Worm (Caenorhabditis elegans) whole organism, early embryonic: ENCODE results near the gene bub-3.

Source experiments
- F13C5.2 ChIP-seq: sonication (generic microtip); optimal IDR thresholded peaks from 2 replicates; lab custom pipeline; 2017; ENCODE audit warnings: mild to moderate bottlenecking, missing genetic modification characterization, inconsistent platforms, missing compliant biosample characterization
- tbx-37 ChIP-seq: fragments of 200-800 bp; sonication (Bioruptor generic); conservative IDR thresholded peaks from 2 replicates; pipeline ENCODE4 v1.3.6; 2022; ENCODE audit warnings: missing genetic modification reagents, missing genetic modification characterization, missing compliant biosample characterization
- tra-4 ChIP-seq: sonication (generic microtip); optimal IDR thresholded peaks from 2 replicates; lab custom pipeline; 2017; ENCODE audit warnings: missing genetic modification characterization, missing compliant biosample characterization

ce11 chrII:13736089-13736488 lies 10.2 kb downstream of the bub-3 start, which contains the start of gene R06B9.5:
- TF ChIP-seq tbx-37 (no peak), F13C5.2 (no peak), tra-4 (tag; lab: Kevin White, UChicago) (no peak)
